Fruit fly (Drosophila melanogaster): ENCODE measurements around the gene yuri.

The yuri gene

DNA sequence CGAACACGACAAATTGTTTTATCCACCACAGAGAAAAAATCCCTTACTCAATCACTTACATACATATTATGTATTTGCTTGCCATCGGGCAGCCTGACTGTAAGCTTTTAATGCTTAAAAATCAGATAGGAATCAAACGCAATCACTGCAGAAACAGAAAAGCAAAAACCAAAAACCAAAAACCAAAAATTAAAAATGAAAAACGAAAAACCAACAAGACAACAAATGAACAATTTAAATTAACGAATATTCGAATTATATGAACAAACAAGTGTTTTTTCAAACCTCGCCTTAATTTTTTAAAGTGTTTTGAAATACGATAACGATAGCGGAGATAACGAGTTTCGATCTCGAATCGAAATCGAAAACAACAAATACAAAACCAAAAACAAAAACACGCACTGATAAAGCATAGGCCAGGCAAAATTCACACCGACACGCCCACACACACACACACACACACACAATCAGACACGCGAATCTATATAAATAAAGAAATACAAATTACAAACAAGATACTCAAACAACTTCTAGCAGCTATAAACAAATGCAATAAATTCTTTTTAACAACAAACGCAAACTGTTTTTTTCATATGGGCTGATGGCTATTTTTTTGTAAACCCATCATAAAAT lies 10.1 kb downstream of the yuri start:
- no peak for TF ChIP-seq CG8478 (optimal IDR thresholded peaks at IDR 0.05)
- TF ChIP-seq CTCF (optimal IDR thresholded peaks at IDR 0.05): no peak

DNA sequence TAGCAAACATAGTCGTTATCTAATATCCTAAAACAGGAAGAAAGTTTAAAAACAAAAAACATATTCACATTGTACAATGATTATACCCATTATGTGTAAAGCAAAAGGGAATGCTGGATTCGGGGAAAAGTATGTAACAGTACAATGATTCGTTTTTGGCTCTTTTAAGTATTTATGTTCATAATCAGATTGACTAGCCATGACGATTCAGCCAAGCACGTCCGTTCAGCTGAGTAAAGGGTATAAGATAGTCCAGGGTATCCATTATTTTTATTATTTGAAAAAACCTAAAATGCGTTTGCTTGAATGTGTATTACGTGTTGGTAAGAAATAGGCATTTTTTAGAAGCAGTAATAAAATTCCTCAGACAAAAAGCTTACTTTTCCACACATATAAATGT lies 14.8 kb downstream of the yuri start:
- TF ChIP-seq CTCF (optimal IDR thresholded peaks at IDR 0.05): no peak
- TF ChIP-seq CG8478 (optimal IDR thresholded peaks at IDR 0.05): no peak

DNA sequence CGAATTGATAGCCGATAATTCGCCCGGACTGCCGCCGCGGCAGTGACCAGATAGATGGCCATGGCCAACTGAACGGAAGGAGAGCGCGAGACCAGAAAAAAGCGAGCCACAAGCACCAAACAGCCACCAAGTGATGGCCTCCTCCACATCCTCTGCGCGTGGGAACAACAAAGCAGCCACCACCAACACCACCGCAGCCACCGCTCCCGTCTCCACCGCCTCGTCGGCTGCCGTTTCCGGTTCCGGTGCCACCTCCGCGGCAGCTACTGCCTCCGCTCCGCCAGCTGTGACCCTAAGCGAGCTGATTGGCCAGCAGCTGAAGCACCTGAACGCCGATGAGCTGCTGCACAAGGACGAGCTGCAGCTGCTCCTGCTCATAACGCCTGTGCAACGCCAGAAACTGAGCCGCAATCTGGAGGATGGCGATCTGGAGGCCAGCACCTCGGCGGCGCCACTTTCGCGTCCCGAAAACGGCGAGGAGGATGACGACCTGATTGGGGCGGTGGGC lies 15.4 kb downstream of the yuri start:
- TF ChIP-seq CTCF (optimal IDR thresholded peaks at IDR 0.05) (no peak), CG8478 (optimal IDR thresholded peaks at IDR 0.05) (no peak)

DNA sequence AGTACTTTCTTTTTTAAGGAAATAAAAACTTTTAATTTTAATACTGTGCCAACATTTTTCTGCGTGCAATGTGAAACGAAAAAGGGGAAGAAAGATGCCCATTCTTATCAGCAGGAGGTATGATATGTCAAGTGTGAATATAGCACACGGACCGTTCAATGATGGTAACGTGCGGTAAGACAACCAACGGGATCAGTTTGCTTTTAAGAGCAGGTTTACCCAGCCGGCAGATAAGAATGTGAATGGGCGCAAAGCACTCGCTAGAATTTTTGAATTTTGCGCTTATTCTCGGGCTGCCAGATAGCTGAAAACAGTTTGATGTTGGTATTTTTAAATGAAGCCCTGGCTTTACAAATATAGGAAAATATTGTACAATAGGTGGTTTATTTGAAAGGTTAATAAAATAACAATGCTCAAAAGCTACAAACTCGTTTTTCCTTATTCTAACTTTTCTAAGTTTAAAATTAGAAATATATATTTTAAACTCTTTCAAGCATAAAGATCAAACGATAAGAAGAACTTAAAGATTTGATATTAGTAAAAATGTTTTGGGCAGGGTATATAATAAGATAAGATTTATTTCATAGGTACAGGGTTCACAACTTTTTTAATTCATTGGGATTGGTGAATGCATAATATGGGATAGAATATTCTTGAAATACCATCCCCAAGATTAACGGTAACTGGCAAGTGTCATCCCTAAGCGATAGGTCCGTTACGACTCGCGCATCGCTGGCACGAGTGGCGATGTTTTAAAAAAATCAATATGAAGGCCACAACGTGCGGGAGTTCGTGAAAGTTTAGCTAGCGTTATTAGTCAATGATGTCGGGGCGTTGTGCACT lies 16.1 kb downstream of the yuri start, which contains the start of gene dao:
Gene dao, plus strand, starts transcription at position 717 of the 843 bp plus-strand sequence.
- no peak for TF ChIP-seq CTCF (optimal IDR thresholded peaks at IDR 0.05)
- no peak for TF ChIP-seq CG8478 (optimal IDR thresholded peaks at IDR 0.05)

DNA sequence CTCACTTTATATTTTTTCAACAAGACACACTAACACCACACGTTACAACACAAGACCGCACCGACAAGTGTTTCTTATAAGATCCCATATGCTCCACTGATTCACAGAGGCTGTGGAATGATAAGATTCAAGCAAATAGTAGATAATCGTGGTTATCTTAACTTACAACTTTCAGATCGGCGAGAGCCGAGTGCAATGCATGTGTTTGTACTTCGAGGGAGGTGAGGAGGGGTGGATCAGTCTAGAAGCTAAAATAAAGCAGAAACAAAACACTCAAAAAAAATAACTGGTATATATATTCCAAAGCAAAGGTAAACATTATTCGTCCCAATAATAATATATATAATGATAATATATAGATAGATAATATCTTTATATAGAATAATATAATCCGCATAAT lies 16.9 kb downstream of the yuri start, which contains the start of gene ZnT35C:
Gene ZnT35C, minus strand, starts transcription at position 101 of the 400 bp plus-strand sequence.
- no peak for TF ChIP-seq CTCF (optimal IDR thresholded peaks at IDR 0.05)
- no peak for TF ChIP-seq CG8478 (optimal IDR thresholded peaks at IDR 0.05)

DNA sequence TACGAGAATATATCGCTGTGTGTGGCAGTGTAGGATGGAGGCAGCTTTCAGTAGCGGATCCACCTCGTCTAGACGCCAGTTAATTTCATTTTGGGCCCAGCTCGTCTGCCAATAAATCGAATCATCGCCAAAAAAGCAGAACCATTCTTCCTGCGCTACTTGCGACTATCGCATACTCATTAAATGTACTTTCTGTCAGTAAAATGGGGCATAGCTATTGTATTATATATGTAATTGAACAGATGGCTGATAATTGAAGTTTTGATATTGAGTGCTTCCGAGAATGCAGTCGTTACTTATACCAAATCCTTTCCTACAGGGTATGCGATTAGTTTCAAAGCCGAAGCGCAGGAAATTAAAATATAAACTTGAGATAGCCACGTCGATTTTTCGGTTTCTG lies 19.8 kb downstream of the yuri start:
- no peak for TF ChIP-seq CG8478 (optimal IDR thresholded peaks at IDR 0.05)
- no peak for TF ChIP-seq CTCF (optimal IDR thresholded peaks at IDR 0.05)

DNA sequence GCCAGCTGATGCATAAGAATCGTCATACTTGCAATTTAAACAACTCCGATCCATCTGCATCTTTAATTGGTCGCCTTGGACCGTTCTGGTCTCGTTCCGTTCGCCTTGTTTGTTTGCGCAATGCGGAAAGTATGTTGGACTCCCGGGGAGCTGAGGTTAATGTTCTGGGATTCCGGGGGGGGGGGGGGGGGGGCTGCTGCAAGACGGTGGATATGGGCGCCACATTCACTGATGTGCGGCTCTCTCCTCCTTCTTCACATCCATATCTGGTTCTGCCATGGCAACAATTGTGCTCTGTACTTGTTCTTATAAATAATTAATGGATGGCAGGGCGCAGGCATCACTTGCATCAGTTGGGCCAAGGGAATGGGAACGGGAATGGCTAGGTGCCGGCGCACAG lies 21.1 kb downstream of the yuri start:
- no peak for TF ChIP-seq CG8478 (optimal IDR thresholded peaks at IDR 0.05)
- TF ChIP-seq CTCF (optimal IDR thresholded peaks at IDR 0.05): no peak

DNA sequence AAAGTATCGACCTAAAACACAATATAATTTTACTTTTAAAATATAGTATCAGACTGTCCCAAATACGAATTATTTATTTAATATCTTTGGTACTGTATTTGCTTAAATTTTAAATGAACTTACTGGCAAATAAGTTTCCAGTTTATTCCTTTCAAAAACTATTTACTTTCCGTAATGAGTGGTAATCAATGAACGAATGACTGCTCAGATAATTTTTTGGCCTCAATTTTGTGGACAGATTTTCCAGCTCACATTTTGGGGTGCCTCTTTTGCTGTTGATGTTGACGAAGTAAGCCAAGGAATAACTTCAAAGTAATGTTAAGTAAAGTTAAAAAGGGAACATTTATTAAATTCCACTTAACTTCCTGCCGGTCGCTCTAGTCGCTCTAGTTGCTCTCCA lies 49.6 kb downstream of the yuri start, which contains the start of gene CG43230:
Gene CG43230, plus strand, starts transcription at position 301 of the 400 bp plus-strand sequence.
- TF ChIP-seq CG8478 (optimal IDR thresholded peaks at IDR 0.05) (no peak), CTCF (optimal IDR thresholded peaks at IDR 0.05) (no peak)

DNA sequence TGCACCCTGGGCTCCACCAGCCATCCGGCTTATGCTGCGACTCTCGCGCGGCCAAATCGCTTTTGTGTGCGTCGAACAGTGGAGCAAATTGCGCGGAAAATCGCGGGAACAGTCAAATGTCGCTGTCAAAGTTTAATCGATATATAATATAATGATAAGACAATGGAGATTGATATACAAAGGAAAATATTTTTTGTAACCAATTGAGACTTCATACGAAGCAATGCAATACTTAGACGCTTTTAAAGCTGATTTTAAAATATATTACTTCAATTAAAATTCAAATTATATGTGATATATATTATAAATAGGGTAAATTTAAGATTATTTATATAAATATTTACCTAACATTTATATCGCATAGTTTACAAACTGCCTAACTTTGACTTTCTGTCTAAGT lies 53.0 kb downstream of the yuri start:
- TF ChIP-seq CTCF (optimal IDR thresholded peaks at IDR 0.05) (no peak), CG8478 (optimal IDR thresholded peaks at IDR 0.05) (no peak)

Measured in S2 (cell line).